Fruit fly (Drosophila melanogaster) whole organism, pupa: ENCODE measurements around the gene CG11899.

Experiments
- CG10348 ChIP-seq: fragments of 200-800 bp; sonication (Bioruptor generic); IDR thresholded peaks from 2 replicates; pipeline ENCODE4 v1.3.6; 2022; ENCODE audit warnings: missing biosample characterization, missing genetic modification characterization
- CG14655 ChIP-seq: fragments of 200-800 bp; sonication (Bioruptor generic); optimal IDR thresholded peaks from 3 replicates; lab custom pipeline; 2017; ENCODE audit warnings: mild to moderate bottlenecking, missing biosample characterization, missing genetic modification reagents, missing genetic modification characterization
- CG8159 ChIP-seq: fragments of 200-800 bp; sonication (Bioruptor generic); optimal IDR thresholded peaks from 3 replicates; lab custom pipeline; 2018; ENCODE audit warnings: missing biosample characterization, mild to moderate bottlenecking, missing genetic modification characterization, moderate library complexity
- fd96Ca ChIP-seq: fragments of 200-800 bp; sonication (Bioruptor generic); IDR thresholded peaks from 3 replicates; pipeline ENCODE4 v1.3.6; 2022; ENCODE audit warnings: missing biosample characterization, missing genetic modification characterization

DNA sequence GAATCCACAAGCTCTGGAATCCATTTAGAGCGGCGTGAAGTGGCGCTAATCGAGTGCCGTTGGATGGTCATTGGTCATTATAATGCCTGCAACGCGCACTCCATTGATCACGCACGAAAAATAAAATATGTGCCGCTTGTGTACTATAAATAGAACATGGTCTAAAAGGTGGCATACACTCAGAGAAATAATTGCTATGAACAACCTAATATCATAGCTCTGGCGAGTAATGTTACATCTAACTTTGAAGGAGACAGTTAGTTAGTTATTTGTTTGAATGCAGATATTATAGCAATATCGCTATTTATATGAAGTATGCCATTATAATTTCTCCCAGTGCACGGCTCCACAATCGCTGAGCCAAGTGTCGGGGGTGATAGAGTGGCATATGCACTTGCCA is 9.3 kb upstream of the CG11899 start:
- TF ChIP-seq CG10348 (GFP tag; lab: Robert Waterston, UW) (no peak), CG14655 (GFP tag; lab: Kevin White, UChicago) (no peak), CG8159 (tag; lab: Kevin White, UChicago) (no peak), fd96Ca (no peak)
